Fruit fly (Drosophila melanogaster): ENCODE measurements around the gene CRMP.
A peak's percentile ranks its signal among the peaks of the same experiment; 100 is the strongest.

DNA sequence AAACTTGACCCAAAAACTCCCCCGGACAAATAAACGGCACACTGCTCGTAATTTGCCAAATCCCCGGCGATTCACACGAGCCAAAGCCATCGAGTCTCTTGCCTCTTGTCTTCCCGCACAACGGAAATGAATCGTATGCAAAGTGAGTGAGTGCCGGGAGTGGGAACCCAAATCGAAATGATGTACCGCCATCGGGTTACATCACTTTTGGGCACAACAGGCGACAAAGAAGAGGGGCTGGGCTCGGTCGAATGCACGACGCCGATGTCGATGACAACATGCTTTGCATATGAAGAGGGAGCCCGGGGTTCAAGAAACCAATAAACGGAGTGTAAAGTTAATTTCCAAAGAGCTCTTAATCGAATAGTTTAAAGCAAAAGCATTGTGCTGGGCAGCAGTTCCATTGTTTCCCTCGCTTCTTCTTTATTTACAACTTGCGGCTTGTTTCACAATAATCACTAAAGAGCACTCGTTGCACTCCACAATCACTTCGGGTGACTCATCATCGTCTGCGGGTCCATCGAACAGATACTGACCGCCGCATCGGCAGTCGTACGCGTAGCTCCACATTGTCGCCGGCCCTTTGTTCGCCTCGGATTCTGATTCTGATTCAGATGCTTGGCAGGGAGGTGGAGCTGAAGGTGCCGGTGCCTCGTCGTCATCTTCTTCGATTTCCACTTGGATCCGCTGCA is 51.0 kb downstream of the CRMP start:
- TF ChIP-seq CG6163 (GFP tag; IDR thresholded peaks at IDR 0.05) (peak; percentile 15; the same call in 1 of the 3 replicates), Eip75B (GFP tag; optimal IDR thresholded peaks at IDR 0.05) (peak; percentile 19), Lpt (GFP tag; optimal IDR thresholded peaks at IDR 0.05) (no peak)
